Worm (Caenorhabditis elegans) whole organism, L4 larva: ENCODE measurements around the gene rpl-39.

ENCODE experiments used
- F37D6.2 ChIP-seq: sonication (generic microtip); optimal IDR thresholded peaks from 2 replicates; lab custom pipeline; 2016; ENCODE audit warnings: mild to moderate bottlenecking, missing genetic modification characterization, missing compliant biosample characterization
- F49E8.2 ChIP-seq: sonication (generic microtip); optimal IDR thresholded peaks from 2 replicates; lab custom pipeline; 2016; ENCODE audit warnings: missing compliant biosample characterization, mild to moderate bottlenecking, missing genetic modification characterization, borderline replicate concordance
- Y105C5A.15 ChIP-seq: fragments of 200-800 bp; sonication (Bioruptor generic); IDR thresholded peaks from 2 replicates; pipeline ENCODE4 v1.3.6; 2022; ENCODE audit warnings: missing genetic modification characterization, missing compliant biosample characterization
- Y48G9A.11 ChIP-seq: fragments of 200-800 bp; sonication (Bioruptor generic); IDR thresholded peaks from 2 replicates; pipeline ENCODE4 v1.3.6; 2022; ENCODE audit warnings: missing genetic modification reagents, missing genetic modification characterization, missing compliant biosample characterization
- Y5F2A.4 ChIP-seq: fragments of 200-800 bp; sonication (Bioruptor generic); optimal IDR thresholded peaks from 2 replicates; lab custom pipeline; 2018; ENCODE audit warnings: mild to moderate bottlenecking, missing genetic modification characterization, missing compliant biosample characterization
- ZK337.2 ChIP-seq: fragments of 200-800 bp; sonication (Bioruptor generic); IDR thresholded peaks from 2 replicates; pipeline ENCODE4 v1.3.6; 2022; ENCODE audit warnings: missing genetic modification reagents, missing genetic modification characterization, missing compliant biosample characterization
- aha-1 ChIP-seq: fragments of 150-350 bp; peaks from one replicate; lab custom pipeline; 2014; ENCODE audit warnings: missing biosample characterization, missing genetic modification characterization
- attf-4 ChIP-seq: sonication (generic microtip); optimal IDR thresholded peaks from 3 replicates; lab custom pipeline; 2017; ENCODE audit warnings: missing biosample characterization, missing genetic modification characterization
- ceh-20 ChIP-seq: fragments of 200-800 bp; sonication (Bioruptor generic); IDR thresholded peaks from 2 replicates; pipeline ENCODE4 v1.3.6; 2022; ENCODE audit warnings: missing genetic modification reagents, missing genetic modification characterization, missing compliant biosample characterization
- ceh-32 ChIP-seq: sonication (generic microtip); optimal IDR thresholded peaks from 2 replicates; lab custom pipeline; 2016; ENCODE audit warnings: mild to moderate bottlenecking, missing genetic modification characterization, missing compliant biosample characterization; ENCODE audit not compliant: poor library complexity
- ceh-44 ChIP-seq: fragments of 200-800 bp; sonication (Bioruptor generic); IDR thresholded peaks from 2 replicates; pipeline ENCODE4 v1.3.6; 2022; ENCODE audit warnings: missing genetic modification reagents, missing genetic modification characterization, missing compliant biosample characterization
- ctbp-1 ChIP-seq: fragments of 200-800 bp; sonication (Bioruptor generic); IDR thresholded peaks from 2 replicates; pipeline ENCODE4 v1.3.6; 2022; ENCODE audit warnings: missing genetic modification reagents, missing genetic modification characterization, missing compliant biosample characterization
- dmd-6 ChIP-seq: fragments of 200-800 bp; sonication (Bioruptor generic); IDR thresholded peaks from 2 replicates; pipeline ENCODE4 v1.3.6; 2022; ENCODE audit warnings: missing genetic modification reagents, missing genetic modification characterization, missing compliant biosample characterization
- dpl-1 ChIP-seq: fragments of 150-350 bp; optimal IDR thresholded peaks from 2 replicates; lab custom pipeline; 2014; ENCODE audit warnings: missing biosample characterization, missing genetic modification reagents, missing genetic modification characterization
- duxl-1 ChIP-seq: sonication (generic microtip); optimal IDR thresholded peaks from 2 replicates; lab custom pipeline; 2016; ENCODE audit warnings: mild to moderate bottlenecking, missing genetic modification characterization, moderate library complexity, missing compliant biosample characterization; ENCODE audit not compliant: poor library complexity
- dve-1 ChIP-seq: sonication (generic microtip); optimal IDR thresholded peaks from 2 replicates; lab custom pipeline; 2017; ENCODE audit warnings: antibody characterized with exemption, mild to moderate bottlenecking, missing genetic modification characterization, missing compliant biosample characterization; ENCODE audit not compliant: insufficient read depth
- egl-43 ChIP-seq: fragments of 200-800 bp; sonication (Bioruptor generic); IDR thresholded peaks from 2 replicates; pipeline ENCODE4 v1.3.6; 2022; ENCODE audit warnings: missing genetic modification reagents, missing genetic modification characterization, missing compliant biosample characterization
- gei-8 ChIP-seq: fragments of 200-800 bp; sonication (Bioruptor generic); optimal IDR thresholded peaks from 2 replicates; lab custom pipeline; 2018; ENCODE audit warnings: mild to moderate bottlenecking, missing genetic modification characterization, missing compliant biosample characterization
- hlh-11 ChIP-seq: fragments of 200-800 bp; sonication (Bioruptor generic); optimal IDR thresholded peaks from 2 replicates; lab custom pipeline; 2018; ENCODE audit warnings: mild to moderate bottlenecking, missing genetic modification characterization, missing compliant biosample characterization
- lin-39 ChIP-seq: fragments of 150-350 bp; optimal IDR thresholded peaks from 2 replicates; lab custom pipeline; 2014; ENCODE audit warnings: missing biosample characterization, missing genetic modification reagents, missing genetic modification characterization
- madf-5 ChIP-seq, 2 experiments: fragments of 200-800 bp; sonication (Bioruptor generic); IDR thresholded peaks; 2 replicates each; pipeline ENCODE4 v1.3.6; 2022; ENCODE audit warnings: missing compliant biosample characterization in 2 of 2, missing genetic modification characterization in 2 of 2
- mes-2 ChIP-seq: sonication (generic microtip); optimal IDR thresholded peaks from 2 replicates; lab custom pipeline; 2016; ENCODE audit warnings: missing genotype, mild to moderate bottlenecking, missing genetic modification characterization, missing compliant biosample characterization; ENCODE audit not compliant: poor library complexity, severe bottlenecking
- mxl-3 ChIP-seq: fragments of 200-800 bp; sonication (Bioruptor generic); optimal IDR thresholded peaks from 2 replicates; lab custom pipeline; 2018; ENCODE audit warnings: mild to moderate bottlenecking, missing genetic modification characterization, missing compliant biosample characterization
- nhr-25 ChIP-seq: sonication (generic microtip); optimal IDR thresholded peaks from 2 replicates; lab custom pipeline; 2017; ENCODE audit warnings: missing genetic modification characterization, mild to moderate bottlenecking, missing compliant biosample characterization, antibody characterized with exemption, moderate library complexity, borderline replicate concordance; ENCODE audit not compliant: insufficient read depth
- nhr-42 ChIP-seq: fragments of 200-800 bp; sonication (Bioruptor generic); IDR thresholded peaks from 2 replicates; pipeline ENCODE4 v1.3.6; 2022; ENCODE audit warnings: missing genetic modification characterization, missing compliant biosample characterization
- nhr-48 ChIP-seq: sonication (generic microtip); optimal IDR thresholded peaks from 2 replicates; lab custom pipeline; 2016; ENCODE audit warnings: mild to moderate bottlenecking, missing genetic modification characterization, missing compliant biosample characterization
- nhr-6 ChIP-seq: fragments of 150-350 bp; optimal IDR thresholded peaks from 2 replicates; lab custom pipeline; 2014; ENCODE audit warnings: missing biosample characterization, missing genetic modification characterization
- nhr-77 ChIP-seq: fragments of 150-350 bp; optimal IDR thresholded peaks from 2 replicates; lab custom pipeline; 2014; ENCODE audit warnings: missing biosample characterization, missing genetic modification characterization
- spr-1 ChIP-seq: sonication (generic microtip); optimal IDR thresholded peaks from 2 replicates; lab custom pipeline; 2016; ENCODE audit warnings: mild to moderate bottlenecking, missing genetic modification characterization, missing compliant biosample characterization
- tag-97 ChIP-seq: fragments of 200-800 bp; sonication (Bioruptor generic); IDR thresholded peaks from 2 replicates; pipeline ENCODE4 v1.3.6; 2022; ENCODE audit warnings: missing genetic modification characterization, missing compliant biosample characterization
- tra-1 ChIP-seq: fragments of 200-800 bp; sonication (Bioruptor generic); IDR thresholded peaks from 2 replicates; pipeline ENCODE4 v1.3.6; 2022; ENCODE audit warnings: missing genetic modification reagents, missing genetic modification characterization, missing compliant biosample characterization
- unc-62 ChIP-seq, 3 experiments: fragments of 150-350 bp in 1 of 3; sonication (generic microtip); optimal IDR thresholded peaks in 2 of 3; peaks in 1 of 3; 1 replicate in 1 of 3; 2 replicates in 2 of 3; lab custom pipeline; 2014 to 2017; ENCODE audit warnings: missing biosample characterization in 3 of 3, missing genetic modification characterization in 3 of 3, missing genetic modification reagents in 3 of 3, missing genotype in 1 of 3
- vab-7 ChIP-seq: fragments of 200-800 bp; sonication (Bioruptor generic); IDR thresholded peaks from 2 replicates; pipeline ENCODE4 v1.3.6; 2022; ENCODE audit warnings: missing genetic modification reagents, missing genetic modification characterization, missing compliant biosample characterization
- zag-1 ChIP-seq: fragments of 150-350 bp; optimal IDR thresholded peaks from 2 replicates; lab custom pipeline; 2014; ENCODE audit warnings: missing biosample characterization, missing genetic modification characterization
- zip-11 ChIP-seq: fragments of 200-800 bp; sonication (Bioruptor generic); IDR thresholded peaks from 2 replicates; pipeline ENCODE4 v1.3.6; 2022; ENCODE audit warnings: missing genetic modification characterization, missing compliant biosample characterization
- ztf-11 ChIP-seq: fragments of 150-350 bp; optimal IDR thresholded peaks from 2 replicates; lab custom pipeline; 2014; ENCODE audit warnings: missing biosample characterization, missing genetic modification characterization

rpl-39 gene

ce11 chrV:7742485-7742959, 33.4 kb downstream of the rpl-39 start, which contains the start of gene fbxl-5:
Gene fbxl-5 (plus strand): TSS chrV:7742909.
- TF ChIP-seq F37D6.2 (tag; lab: Kevin White, UChicago) (no peak), mes-2 (tag; lab: Kevin White, UChicago) (no peak), tra-1 (GFP tag; lab: Robert Waterston, UW) (peak; percentile 85), dmd-6 (GFP tag; lab: Robert Waterston, UW) (peak; percentile 83), nhr-42 (GFP tag; lab: Robert Waterston, UW) (no peak), nhr-6 (tag; lab: Kevin White, UChicago) (no peak), dve-1 (tag; lab: Kevin White, UChicago) (peak; percentile 30), hlh-11 (peak; percentile 13), ceh-20 (GFP tag; lab: Robert Waterston, UW) (no peak)

DNA sequence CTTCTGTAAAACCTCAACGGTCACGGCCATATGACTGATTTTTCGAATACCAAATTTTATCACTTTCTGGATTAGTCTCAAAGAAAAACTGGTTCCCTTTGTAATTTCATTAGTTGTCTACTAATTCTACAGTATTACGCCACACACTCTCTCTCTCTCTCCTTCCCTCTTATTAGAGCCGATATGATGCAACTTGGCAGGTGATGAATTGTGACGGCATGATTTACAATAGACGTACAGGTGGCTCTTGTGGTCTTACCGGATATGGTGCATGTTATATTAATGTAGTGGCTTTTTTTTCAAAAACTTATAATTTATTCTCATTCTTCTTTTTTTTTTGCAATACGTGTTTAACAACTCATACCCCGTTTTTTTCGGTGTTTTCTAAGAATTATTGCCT, 34.0 kb downstream of the rpl-39 start:
- TF ChIP-seq F49E8.2 (tag; lab: Kevin White, UChicago) (no peak), nhr-48 (no peak), zip-11 (GFP tag; lab: Robert Waterston, UW) (no peak), egl-43 (GFP tag; lab: Robert Waterston, UW) (no peak), dpl-1 (GFP tag; lab: Kevin White, UChicago) (no peak), Y105C5A.15 (no peak), nhr-77 (tag; lab: Kevin White, UChicago) (no peak), spr-1 (no peak), mxl-3 (GFP tag; lab: Kevin White, UChicago) (no peak), zag-1 (tag; lab: Kevin White, UChicago) (no peak), ztf-11 (tag; lab: Kevin White, UChicago) (no peak), duxl-1 (tag; lab: Kevin White, UChicago) (no peak), attf-4 (tag; lab: Kevin White, UChicago) (no peak)

ce11 chrV:7739949-7740348, 35.9 kb downstream of the rpl-39 start:
- TF ChIP-seq ZK337.2 (GFP tag; lab: Robert Waterston, UW) (no peak), nhr-25 (peak; percentile 13), gei-8 (GFP tag; lab: Kevin White, UChicago) (no peak), unc-62 (GFP tag; optimal IDR thresholded peaks at IDR 0.05 in 1 of 2; lab: Kevin White, UChicago) (peak in 1 of 2 experiments; percentile 91), unc-62 (tag; optimal IDR thresholded peaks at IDR 0.05; lab: Kevin White, UChicago) (no peak), ceh-44 (GFP tag; lab: Robert Waterston, UW) (no peak), lin-39 (tag; lab: Kevin White, UChicago) (no peak), Y5F2A.4 (GFP tag; lab: Kevin White, UChicago) (no peak), vab-7 (GFP tag; lab: Robert Waterston, UW) (no peak), Y48G9A.11 (no peak), madf-5 (GFP tag; IDR thresholded peaks at IDR 0.05; lab: Robert Waterston, UW) (no peak), nhr-6 (tag; lab: Kevin White, UChicago) (no peak), tag-97 (GFP tag; lab: Robert Waterston, UW) (no peak), tra-1 (GFP tag; lab: Robert Waterston, UW) (no peak), ceh-32 (no peak), ctbp-1 (no peak)

- peak; percentile 80 for TF ChIP-seq aha-1 (tag; lab: Kevin White, UChicago)
- no peak for TF ChIP-seq vab-7 (GFP tag; lab: Robert Waterston, UW)
These were observed 38.2 kb downstream of the rpl-39 start, which contains the start of gene srr-9 for ce11 chrV:7737710-7738109. Gene srr-9 (plus strand): TSS chrV:7738010.
